Worm (Caenorhabditis elegans) whole organism, early embryonic: Measurements from ENCODE around the gene dmsr-12.

ENCODE experiments used
- ama-1 ChIP-seq: fragments of 150-350 bp; optimal IDR thresholded peaks from 2 replicates; lab custom pipeline; 2014
- ceh-13 ChIP-seq: fragments of 200-800 bp; sonication (Bioruptor generic); optimal IDR thresholded peaks from 2 replicates; lab custom pipeline; 2018; ENCODE audit warnings: mild to moderate bottlenecking, missing genetic modification characterization, missing compliant biosample characterization
- ceh-36 ChIP-seq: sonication (generic microtip); optimal IDR thresholded peaks from 2 replicates; lab custom pipeline; 2016; ENCODE audit warnings: missing genetic modification characterization, inconsistent platforms, missing compliant biosample characterization
- hmbx-1 ChIP-seq: sonication (generic microtip); optimal IDR thresholded peaks from 2 replicates; lab custom pipeline; 2016; ENCODE audit warnings: mild to moderate bottlenecking, missing genetic modification characterization, missing compliant biosample characterization
- pes-1 ChIP-seq: fragments of 200-800 bp; sonication (Bioruptor generic); IDR thresholded peaks from 2 replicates; pipeline ENCODE4 v1.3.6; 2022; ENCODE audit warnings: missing genetic modification reagents, missing genetic modification characterization, missing compliant biosample characterization
- sea-1 ChIP-seq: fragments of 200-800 bp; sonication (Bioruptor generic); conservative IDR thresholded peaks from 2 replicates; pipeline ENCODE4 v1.3.6; 2022; ENCODE audit warnings: missing genetic modification characterization, missing compliant biosample characterization
- tbx-11 ChIP-seq: fragments of 200-800 bp; sonication (Bioruptor generic); IDR thresholded peaks from 2 replicates; pipeline ENCODE4 v1.3.6; 2022; ENCODE audit warnings: missing genetic modification characterization, missing compliant biosample characterization
- tra-4 ChIP-seq: sonication (generic microtip); optimal IDR thresholded peaks from 2 replicates; lab custom pipeline; 2017; ENCODE audit warnings: missing genetic modification characterization, missing compliant biosample characterization

- TF ChIP-seq tra-4 (tag; lab: Kevin White, UChicago) (no peak), ceh-13 (GFP tag; lab: Kevin White, UChicago) (no peak), ama-1 (lab: Kevin White, UChicago) (no peak), pes-1 (GFP tag; lab: Robert Waterston, UW) (no peak), hmbx-1 (no peak), ceh-36 (no peak), sea-1 (GFP tag; lab: Robert Waterston, UW) (no peak), tbx-11 (GFP tag; lab: Robert Waterston, UW) (no peak)
Observed at ce11 chrV:6829404-6829803, 23.2 kb upstream of the dmsr-12 start, which contains the start of gene col-141.
